Worm (Caenorhabditis elegans) whole organism, young adult: ENCODE measurements around the gene F47E1.20.

Source experiments
- C17E4.6 ChIP-seq: fragments of 200-800 bp; sonication (Bioruptor generic); IDR thresholded peaks from 2 replicates; pipeline ENCODE4 v1.3.6; 2022; ENCODE audit warnings: missing genetic modification reagents, missing genetic modification characterization, missing compliant biosample characterization
- F10E7.11 ChIP-seq: sonication (generic microtip); optimal IDR thresholded peaks from 2 replicates; lab custom pipeline; 2017; ENCODE audit warnings: mild to moderate bottlenecking, missing genetic modification characterization, moderate library complexity, missing compliant biosample characterization
- F33H1.4 ChIP-seq: fragments of 200-800 bp; sonication (Bioruptor generic); IDR thresholded peaks from 2 replicates; pipeline ENCODE4 v1.3.6; 2022; ENCODE audit warnings: missing genetic modification reagents, missing genetic modification characterization, missing compliant biosample characterization
- F39B2.1 ChIP-seq: fragments of 200-800 bp; sonication (Bioruptor generic); IDR thresholded peaks from 2 replicates; pipeline ENCODE4 v1.3.6; 2022; ENCODE audit warnings: missing genetic modification reagents, missing genetic modification characterization, missing compliant biosample characterization
- F52B5.7 ChIP-seq: sonication (generic microtip); optimal IDR thresholded peaks from 2 replicates; lab custom pipeline; 2016; ENCODE audit warnings: mild to moderate bottlenecking, missing genetic modification characterization, missing compliant biosample characterization
- K11D2.4 ChIP-seq: fragments of 200-800 bp; sonication (Bioruptor generic); IDR thresholded peaks from 2 replicates; pipeline ENCODE4 v1.3.6; 2022; ENCODE audit warnings: missing genetic modification reagents, missing genetic modification characterization, missing compliant biosample characterization
- Y67H2A.10 ChIP-seq: fragments of 200-800 bp; sonication (Bioruptor generic); conservative IDR thresholded peaks from 2 replicates; pipeline ENCODE4 v1.3.6; 2022; ENCODE audit warnings: missing genetic modification reagents, missing genetic modification characterization, missing compliant biosample characterization
- ZK185.1 ChIP-seq: sonication (generic microtip); optimal IDR thresholded peaks from 2 replicates; lab custom pipeline; 2016; ENCODE audit warnings: mild to moderate bottlenecking, missing genetic modification characterization, missing compliant biosample characterization; ENCODE audit not compliant: poor library complexity, severe bottlenecking
- cebp-1 ChIP-seq, 2 experiments: fragments of 200-800 bp in 1 of 2; sonication (Bioruptor generic) in 1 of 2; sonication (generic microtip) in 1 of 2; IDR thresholded peaks in 1 of 2; optimal IDR thresholded peaks in 1 of 2; 2 replicates each; pipeline versions ENCODE4 v1.3.6 to Lab custom; 2017 to 2022; ENCODE audit warnings: missing compliant biosample characterization in 2 of 2, missing genetic modification characterization in 2 of 2, mild to moderate bottlenecking in 1 of 2, missing genetic modification reagents in 1 of 2, moderate library complexity in 1 of 2
- ceh-40 ChIP-seq: fragments of 200-800 bp; sonication (Bioruptor generic); IDR thresholded peaks from 2 replicates; pipeline ENCODE4 v1.3.6; 2022; ENCODE audit warnings: missing genetic modification characterization, missing compliant biosample characterization
- ceh-91 ChIP-seq: fragments of 200-800 bp; sonication (Bioruptor generic); IDR thresholded peaks from 2 replicates; pipeline ENCODE4 v1.3.6; 2022; ENCODE audit warnings: missing genetic modification reagents, missing genetic modification characterization, missing compliant biosample characterization
- chd-7 ChIP-seq: sonication (generic microtip); optimal IDR thresholded peaks from 2 replicates; lab custom pipeline; 2016; ENCODE audit warnings: mild to moderate bottlenecking, missing genetic modification characterization, moderate library complexity, missing compliant biosample characterization
- egl-44 ChIP-seq: fragments of 200-800 bp; sonication (Bioruptor generic); IDR thresholded peaks from 2 replicates; pipeline ENCODE4 v1.3.6; 2022; ENCODE audit warnings: missing genetic modification reagents, missing genetic modification characterization, missing compliant biosample characterization
- egrh-3 ChIP-seq: fragments of 200-800 bp; sonication (Bioruptor generic); IDR thresholded peaks from 2 replicates; pipeline ENCODE4 v1.3.6; 2022; ENCODE audit warnings: missing genetic modification reagents, missing genetic modification characterization, missing compliant biosample characterization
- fkh-3 ChIP-seq: sonication (generic microtip); optimal IDR thresholded peaks from 2 replicates; lab custom pipeline; 2016; ENCODE audit warnings: mild to moderate bottlenecking, missing genetic modification characterization, missing compliant biosample characterization
- hmg-1.2 ChIP-seq: fragments of 200-800 bp; sonication (Bioruptor generic); IDR thresholded peaks from 2 replicates; pipeline ENCODE4 v1.3.6; 2022; ENCODE audit warnings: missing genetic modification reagents, missing genetic modification characterization, missing compliant biosample characterization
- hrde-1 ChIP-seq: sonication (generic microtip); optimal IDR thresholded peaks from 2 replicates; lab custom pipeline; 2016; ENCODE audit warnings: missing genetic modification characterization, mild to moderate bottlenecking, missing compliant biosample characterization, moderate library complexity, missing genotype, missing genetic modification reagents, borderline replicate concordance
- let-526 ChIP-seq: fragments of 200-800 bp; sonication (Bioruptor generic); IDR thresholded peaks from 2 replicates; pipeline ENCODE4 v1.3.6; 2022; ENCODE audit warnings: missing genetic modification reagents, missing genetic modification characterization, missing compliant biosample characterization
- let-607 ChIP-seq, 2 experiments: fragments of 200-800 bp in 1 of 2; sonication (Bioruptor generic) in 1 of 2; sonication (generic microtip) in 1 of 2; optimal IDR thresholded peaks; 2 replicates each; lab custom pipeline; 2016 to 2018; ENCODE audit warnings: mild to moderate bottlenecking in 2 of 2, missing compliant biosample characterization in 2 of 2, missing genetic modification characterization in 2 of 2, moderate library complexity in 2 of 2, missing genotype in 1 of 2
- lin-40 ChIP-seq: sonication (generic microtip); optimal IDR thresholded peaks from 2 replicates; lab custom pipeline; 2016; ENCODE audit warnings: missing genetic modification characterization, mild to moderate bottlenecking, missing compliant biosample characterization, missing genotype, missing genetic modification reagents
- lin-54 ChIP-seq: fragments of 200-800 bp; sonication (Bioruptor generic); optimal IDR thresholded peaks from 2 replicates; lab custom pipeline; 2018; ENCODE audit warnings: mild to moderate bottlenecking, missing genetic modification characterization, missing compliant biosample characterization
- lir-1 ChIP-seq: fragments of 200-800 bp; sonication (Bioruptor generic); conservative IDR thresholded peaks from 2 replicates; pipeline ENCODE4 v1.3.6; 2022; ENCODE audit warnings: missing genetic modification reagents, missing genetic modification characterization, missing compliant biosample characterization
- madf-6 ChIP-seq: fragments of 200-800 bp; sonication (Bioruptor generic); IDR thresholded peaks from 2 replicates; pipeline ENCODE4 v1.3.6; 2022; ENCODE audit warnings: missing genetic modification reagents, missing genetic modification characterization, missing compliant biosample characterization
- nhr-179 ChIP-seq: sonication (generic microtip); optimal IDR thresholded peaks from 2 replicates; lab custom pipeline; 2016; ENCODE audit warnings: mild to moderate bottlenecking, missing genetic modification characterization, missing compliant biosample characterization
- nhr-27 ChIP-seq: fragments of 200-800 bp; sonication (Bioruptor generic); optimal IDR thresholded peaks from 2 replicates; lab custom pipeline; 2018; ENCODE audit warnings: mild to moderate bottlenecking, missing genetic modification characterization, moderate library complexity, missing compliant biosample characterization
- nhr-90 ChIP-seq: sonication (generic microtip); optimal IDR thresholded peaks from 2 replicates; lab custom pipeline; 2016; ENCODE audit warnings: missing genotype, mild to moderate bottlenecking, missing genetic modification characterization, missing compliant biosample characterization
- sea-2 ChIP-seq: fragments of 200-800 bp; sonication (Bioruptor generic); IDR thresholded peaks from 2 replicates; pipeline ENCODE4 v1.3.6; 2022; ENCODE audit warnings: missing genetic modification characterization, missing compliant biosample characterization
- snpc-1.1 ChIP-seq: sonication (generic microtip); optimal IDR thresholded peaks from 2 replicates; lab custom pipeline; 2017; ENCODE audit warnings: missing genetic modification characterization, mild to moderate bottlenecking, missing compliant biosample characterization, antibody characterized with exemption, moderate library complexity, missing genotype, missing genetic modification reagents; ENCODE audit not compliant: insufficient read depth
- snpc-4 ChIP-seq, 5 experiments: fragments of 150-350 bp in 1 of 5; sonication (generic microtip) in 4 of 5; optimal IDR thresholded peaks; 2 replicates each; lab custom pipeline; 2014 to 2018; ENCODE audit warnings: missing genetic modification characterization in 5 of 5, missing biosample characterization in 3 of 5, antibody characterized with exemption in 2 of 5, mild to moderate bottlenecking in 2 of 5, missing compliant biosample characterization in 2 of 5, missing genotype in 2 of 5, moderate library complexity in 2 of 5, missing genetic modification reagents in 1 of 5
- tbp1 ChIP-seq: fragments of 200-800 bp; sonication (Bioruptor generic); optimal IDR thresholded peaks from 2 replicates; lab custom pipeline; 2018; ENCODE audit warnings: mild to moderate bottlenecking, missing genetic modification characterization, missing compliant biosample characterization
- zim-3 ChIP-seq: sonication (generic microtip); optimal IDR thresholded peaks from 2 replicates; lab custom pipeline; 2017; ENCODE audit warnings: mild to moderate bottlenecking, missing genetic modification characterization, moderate library complexity, missing compliant biosample characterization
- ztf-22 ChIP-seq: fragments of 200-800 bp; sonication (Bioruptor generic); optimal IDR thresholded peaks from 2 replicates; lab custom pipeline; 2018; ENCODE audit warnings: mild to moderate bottlenecking, missing genetic modification characterization, moderate library complexity, missing compliant biosample characterization

F47E1.20 gene

ce11 chrX:9063439-9063838, 14.7 kb downstream of the F47E1.20 start:
- no peak for TF ChIP-seq hrde-1 (tag; lab: Kevin White, UChicago)
- TF ChIP-seq, all 124 proteins: peak for 0

- TF ChIP-seq egl-44 (no peak), hrde-1 (tag; lab: Kevin White, UChicago) (no peak), nhr-27 (tag; lab: Kevin White, UChicago) (no peak), lin-54 (no peak), ZK185.1 (tag; lab: Kevin White, UChicago) (no peak), ceh-40 (no peak), K11D2.4 (GFP tag; lab: Robert Waterston, UW) (no peak), egrh-3 (GFP tag; lab: Robert Waterston, UW) (no peak), snpc-4 (GFP tag; optimal IDR thresholded peaks at IDR 0.05; lab: Kevin White, UChicago) (no peak), snpc-4 (tag; optimal IDR thresholded peaks at IDR 0.05; lab: Kevin White, UChicago) (no peak), C17E4.6 (GFP tag; lab: Robert Waterston, UW) (no peak), Y67H2A.10 (GFP tag; lab: Robert Waterston, UW) (no peak), let-526 (GFP tag; lab: Robert Waterston, UW) (no peak), F33H1.4 (GFP tag; lab: Robert Waterston, UW) (no peak), F10E7.11 (tag; lab: Kevin White, UChicago) (no peak), snpc-1.1 (no peak), ceh-91 (GFP tag; lab: Robert Waterston, UW) (no peak), ztf-22 (GFP tag; lab: Kevin White, UChicago) (no peak), madf-6 (no peak)
These were observed 18.6 kb downstream of the F47E1.20 start for ce11 chrX:9067230-9067822.

ce11 chrX:9068075-9068474, 19.3 kb downstream of the F47E1.20 start:
- TF ChIP-seq lin-40 (tag; lab: Kevin White, UChicago) (peak; percentile 22), let-607 (tag; optimal IDR thresholded peaks at IDR 0.05; lab: Kevin White, UChicago) (peak in 1 of 2 experiments; percentile 51), chd-7 (tag; lab: Kevin White, UChicago) (peak; percentile 6), F39B2.1 (GFP tag; lab: Robert Waterston, UW) (no peak), tbp1 (GFP tag; lab: Kevin White, UChicago) (peak; percentile 8), hmg-1.2 (GFP tag; lab: Robert Waterston, UW) (peak; percentile 15; the same call in 1 of the 2 replicates), fkh-3 (tag; lab: Kevin White, UChicago) (no peak)

- TF ChIP-seq nhr-179 (no peak), cebp-1 (GFP tag; IDR thresholded peaks at IDR 0.05; lab: Robert Waterston, UW) (no peak), cebp-1 (tag; optimal IDR thresholded peaks at IDR 0.05; lab: Kevin White, UChicago) (peak; percentile 85), F52B5.7 (tag; lab: Kevin White, UChicago) (no peak), sea-2 (GFP tag; lab: Robert Waterston, UW) (no peak), C17E4.6 (GFP tag; lab: Robert Waterston, UW) (no peak), zim-3 (tag; lab: Kevin White, UChicago) (no peak), nhr-90 (tag; lab: Kevin White, UChicago) (no peak), lir-1 (no peak)
These were observed 20.3 kb downstream of the F47E1.20 start for ce11 chrX:9069070-9069469.
